Worm (Caenorhabditis elegans) whole organism, L4 larva: ENCODE results near the gene T16G1.18.
A peak's percentile ranks its signal among the peaks of the same experiment; 100 is the strongest.

Source experiments
- D1046.2 ChIP-seq: fragments of 200-800 bp; sonication (Bioruptor generic); IDR thresholded peaks from 2 replicates; pipeline ENCODE4 v1.3.6; 2022; ENCODE audit warnings: missing genetic modification characterization, missing compliant biosample characterization
- F44E2.7 ChIP-seq: fragments of 200-800 bp; sonication (Bioruptor generic); IDR thresholded peaks from 2 replicates; pipeline ENCODE4 v2.1.2; 2022; ENCODE audit warnings: missing genetic modification characterization, missing compliant biosample characterization
- F49E8.2 ChIP-seq: sonication (generic microtip); optimal IDR thresholded peaks from 2 replicates; lab custom pipeline; 2016; ENCODE audit warnings: missing compliant biosample characterization, mild to moderate bottlenecking, missing genetic modification characterization, borderline replicate concordance
- Y105C5A.15 ChIP-seq: fragments of 200-800 bp; sonication (Bioruptor generic); IDR thresholded peaks from 2 replicates; pipeline ENCODE4 v1.3.6; 2022; ENCODE audit warnings: missing genetic modification characterization, missing compliant biosample characterization
- Y75B8A.6 ChIP-seq: fragments of 200-800 bp; sonication (Bioruptor generic); IDR thresholded peaks from 2 replicates; pipeline ENCODE4 v1.3.6; 2022; ENCODE audit warnings: missing genetic modification reagents, missing genetic modification characterization, missing compliant biosample characterization
- ama-1 ChIP-seq: fragments of 150-350 bp; optimal IDR thresholded peaks from 2 replicates; lab custom pipeline; 2014; ENCODE audit warnings: inconsistent platforms, mixed read lengths
- arid-1 ChIP-seq: fragments of 200-800 bp; sonication (Bioruptor generic); conservative IDR thresholded peaks from 2 replicates; pipeline ENCODE4 v1.3.6; 2022; ENCODE audit warnings: missing genetic modification reagents, missing genetic modification characterization, missing compliant biosample characterization
- attf-4 ChIP-seq: sonication (generic microtip); optimal IDR thresholded peaks from 3 replicates; lab custom pipeline; 2017; ENCODE audit warnings: missing biosample characterization, missing genetic modification characterization
- ceh-28 ChIP-seq: fragments of 150-350 bp; optimal IDR thresholded peaks from 2 replicates; lab custom pipeline; 2014; ENCODE audit warnings: missing biosample characterization, missing genetic modification reagents, missing genetic modification characterization
- ceh-32 ChIP-seq: sonication (generic microtip); optimal IDR thresholded peaks from 2 replicates; lab custom pipeline; 2016; ENCODE audit warnings: mild to moderate bottlenecking, missing genetic modification characterization, missing compliant biosample characterization; ENCODE audit not compliant: poor library complexity
- ceh-44 ChIP-seq: fragments of 200-800 bp; sonication (Bioruptor generic); IDR thresholded peaks from 2 replicates; pipeline ENCODE4 v1.3.6; 2022; ENCODE audit warnings: missing genetic modification reagents, missing genetic modification characterization, missing compliant biosample characterization
- ceh-62 ChIP-seq: sonication (generic microtip); optimal IDR thresholded peaks from 2 replicates; lab custom pipeline; 2017; ENCODE audit warnings: missing biosample characterization, missing genetic modification characterization
- ceh-82 ChIP-seq: sonication (generic microtip); optimal IDR thresholded peaks from 2 replicates; lab custom pipeline; 2017; ENCODE audit warnings: missing biosample characterization, missing genetic modification characterization
- daf-16 ChIP-seq, 3 experiments: sonication (generic microtip); optimal IDR thresholded peaks; 2 replicates each; lab custom pipeline; 2016 to 2017; ENCODE audit warnings: missing genetic modification characterization in 3 of 3, missing genetic modification reagents in 3 of 3, mild to moderate bottlenecking in 2 of 3, missing compliant biosample characterization in 2 of 3, missing biosample characterization in 1 of 3, moderate library complexity in 1 of 3
- daf-19 ChIP-seq: fragments of 200-800 bp; sonication (Bioruptor generic); conservative IDR thresholded peaks from 2 replicates; pipeline ENCODE4 v1.3.6; 2022; ENCODE audit warnings: missing genetic modification characterization, missing compliant biosample characterization
- dmd-6 ChIP-seq: fragments of 200-800 bp; sonication (Bioruptor generic); IDR thresholded peaks from 2 replicates; pipeline ENCODE4 v1.3.6; 2022; ENCODE audit warnings: missing genetic modification reagents, missing genetic modification characterization, missing compliant biosample characterization
- dmd-8 ChIP-seq: fragments of 200-800 bp; sonication (Bioruptor generic); IDR thresholded peaks from 2 replicates; pipeline ENCODE4 v1.3.6; 2022; ENCODE audit warnings: missing genetic modification characterization, missing compliant biosample characterization
- dve-1 ChIP-seq: sonication (generic microtip); optimal IDR thresholded peaks from 2 replicates; lab custom pipeline; 2017; ENCODE audit warnings: antibody characterized with exemption, mild to moderate bottlenecking, missing genetic modification characterization, missing compliant biosample characterization; ENCODE audit not compliant: insufficient read depth
- hif-1 ChIP-seq, 2 experiments: sonication (generic microtip); optimal IDR thresholded peaks; 2 replicates each; lab custom pipeline; 2016 to 2017; ENCODE audit warnings: missing compliant biosample characterization in 2 of 2, missing genetic modification characterization in 2 of 2, missing genetic modification reagents in 2 of 2, missing genotype in 2 of 2, mild to moderate bottlenecking in 1 of 2
- hlh-11 ChIP-seq: fragments of 200-800 bp; sonication (Bioruptor generic); optimal IDR thresholded peaks from 2 replicates; lab custom pipeline; 2018; ENCODE audit warnings: mild to moderate bottlenecking, missing genetic modification characterization, missing compliant biosample characterization
- hlh-30 ChIP-seq: sonication (generic microtip); optimal IDR thresholded peaks from 2 replicates; lab custom pipeline; 2017; ENCODE audit warnings: antibody characterized with exemption, mild to moderate bottlenecking, missing genetic modification characterization, missing compliant biosample characterization; ENCODE audit not compliant: insufficient read depth
- lim-7 ChIP-seq: fragments of 200-800 bp; sonication (Bioruptor generic); IDR thresholded peaks from 2 replicates; pipeline ENCODE4 v1.3.6; 2022; ENCODE audit warnings: missing genetic modification characterization, missing compliant biosample characterization
- lin-13 ChIP-seq: fragments of 150-350 bp; optimal IDR thresholded peaks from 2 replicates; lab custom pipeline; 2014; ENCODE audit warnings: missing biosample characterization, missing genetic modification reagents, missing genetic modification characterization
- lsy-2 ChIP-seq, 2 experiments: fragments of 150-350 bp in 1 of 2; sonication (generic microtip) in 1 of 2; optimal IDR thresholded peaks; 2 replicates each; lab custom pipeline; 2014 to 2017; ENCODE audit warnings: missing biosample characterization in 2 of 2, missing genetic modification characterization in 2 of 2
- madf-9 ChIP-seq: fragments of 200-800 bp; sonication (Bioruptor generic); conservative IDR thresholded peaks from 2 replicates; pipeline ENCODE4 v1.3.6; 2022; ENCODE audit warnings: missing genetic modification reagents, missing genetic modification characterization, missing compliant biosample characterization
- mxl-3 ChIP-seq: fragments of 200-800 bp; sonication (Bioruptor generic); optimal IDR thresholded peaks from 2 replicates; lab custom pipeline; 2018; ENCODE audit warnings: mild to moderate bottlenecking, missing genetic modification characterization, missing compliant biosample characterization
- nhr-11 ChIP-seq: fragments of 150-350 bp; optimal IDR thresholded peaks from 2 replicates; lab custom pipeline; 2014; ENCODE audit warnings: missing biosample characterization, missing genetic modification characterization
- nhr-25 ChIP-seq: sonication (generic microtip); optimal IDR thresholded peaks from 2 replicates; lab custom pipeline; 2017; ENCODE audit warnings: missing genetic modification characterization, mild to moderate bottlenecking, missing compliant biosample characterization, antibody characterized with exemption, moderate library complexity, borderline replicate concordance; ENCODE audit not compliant: insufficient read depth
- nhr-28 ChIP-seq: fragments of 150-350 bp; optimal IDR thresholded peaks from 2 replicates; lab custom pipeline; 2014; ENCODE audit warnings: missing biosample characterization, missing genetic modification characterization
- nhr-42 ChIP-seq: fragments of 200-800 bp; sonication (Bioruptor generic); IDR thresholded peaks from 2 replicates; pipeline ENCODE4 v1.3.6; 2022; ENCODE audit warnings: missing genetic modification characterization, missing compliant biosample characterization
- nhr-6 ChIP-seq: fragments of 150-350 bp; optimal IDR thresholded peaks from 2 replicates; lab custom pipeline; 2014; ENCODE audit warnings: missing biosample characterization, missing genetic modification characterization
- nhr-77 ChIP-seq: fragments of 150-350 bp; optimal IDR thresholded peaks from 2 replicates; lab custom pipeline; 2014; ENCODE audit warnings: missing biosample characterization, missing genetic modification characterization
- pqm-1 ChIP-seq: sonication (generic microtip); optimal IDR thresholded peaks from 2 replicates; lab custom pipeline; 2017; ENCODE audit warnings: missing biosample characterization, missing genetic modification characterization
- rbr-2 ChIP-seq: sonication (generic microtip); optimal IDR thresholded peaks from 2 replicates; lab custom pipeline; 2016; ENCODE audit warnings: missing genotype, missing genetic modification characterization, missing compliant biosample characterization
- spr-1 ChIP-seq: sonication (generic microtip); optimal IDR thresholded peaks from 2 replicates; lab custom pipeline; 2016; ENCODE audit warnings: mild to moderate bottlenecking, missing genetic modification characterization, missing compliant biosample characterization
- tag-97 ChIP-seq: fragments of 200-800 bp; sonication (Bioruptor generic); IDR thresholded peaks from 2 replicates; pipeline ENCODE4 v1.3.6; 2022; ENCODE audit warnings: missing genetic modification characterization, missing compliant biosample characterization
- tra-1 ChIP-seq: fragments of 200-800 bp; sonication (Bioruptor generic); IDR thresholded peaks from 2 replicates; pipeline ENCODE4 v1.3.6; 2022; ENCODE audit warnings: missing genetic modification reagents, missing genetic modification characterization, missing compliant biosample characterization
- unc-130 ChIP-seq: sonication (generic microtip); optimal IDR thresholded peaks from 2 replicates; lab custom pipeline; 2016; ENCODE audit warnings: missing genetic modification reagents, missing genetic modification characterization, missing compliant biosample characterization
- unc-62 ChIP-seq, 3 experiments: fragments of 150-350 bp in 1 of 3; sonication (generic microtip); optimal IDR thresholded peaks in 2 of 3; peaks in 1 of 3; 1 replicate in 1 of 3; 2 replicates in 2 of 3; lab custom pipeline; 2014 to 2017; ENCODE audit warnings: missing biosample characterization in 3 of 3, missing genetic modification characterization in 3 of 3, missing genetic modification reagents in 3 of 3, missing genotype in 1 of 3
- vab-7 ChIP-seq: fragments of 200-800 bp; sonication (Bioruptor generic); IDR thresholded peaks from 2 replicates; pipeline ENCODE4 v1.3.6; 2022; ENCODE audit warnings: missing genetic modification reagents, missing genetic modification characterization, missing compliant biosample characterization
- zag-1 ChIP-seq: fragments of 150-350 bp; optimal IDR thresholded peaks from 2 replicates; lab custom pipeline; 2014; ENCODE audit warnings: missing biosample characterization, missing genetic modification characterization
- zfp-2 ChIP-seq: sonication (generic microtip); optimal IDR thresholded peaks from 2 replicates; lab custom pipeline; 2016; ENCODE audit warnings: mild to moderate bottlenecking, missing genetic modification characterization, missing compliant biosample characterization
- zip-11 ChIP-seq: fragments of 200-800 bp; sonication (Bioruptor generic); IDR thresholded peaks from 2 replicates; pipeline ENCODE4 v1.3.6; 2022; ENCODE audit warnings: missing genetic modification characterization, missing compliant biosample characterization
- ztf-7 ChIP-seq: fragments of 150-350 bp; optimal IDR thresholded peaks from 2 replicates; lab custom pipeline; 2014; ENCODE audit warnings: missing biosample characterization, missing genetic modification characterization

T16G1.18 gene

ce11 chrV:12909544-12910157 is 41.5 kb upstream of the T16G1.18 start, which contains the start of gene nid-1 (continued):
- TF ChIP-seq spr-1 (tag; lab: Kevin White, UChicago) = no peak
- no peak for TF ChIP-seq dmd-8 (GFP tag; lab: Robert Waterston, UW)
- no peak for TF ChIP-seq nhr-11
- no peak for TF ChIP-seq Y105C5A.15
- peak; percentile 51 for TF ChIP-seq nhr-28 (tag; lab: Kevin White, UChicago)
- TF ChIP-seq ceh-62 (tag; lab: Kevin White, UChicago) = no peak
- TF ChIP-seq, all 104 proteins: peak for 10

DNA sequence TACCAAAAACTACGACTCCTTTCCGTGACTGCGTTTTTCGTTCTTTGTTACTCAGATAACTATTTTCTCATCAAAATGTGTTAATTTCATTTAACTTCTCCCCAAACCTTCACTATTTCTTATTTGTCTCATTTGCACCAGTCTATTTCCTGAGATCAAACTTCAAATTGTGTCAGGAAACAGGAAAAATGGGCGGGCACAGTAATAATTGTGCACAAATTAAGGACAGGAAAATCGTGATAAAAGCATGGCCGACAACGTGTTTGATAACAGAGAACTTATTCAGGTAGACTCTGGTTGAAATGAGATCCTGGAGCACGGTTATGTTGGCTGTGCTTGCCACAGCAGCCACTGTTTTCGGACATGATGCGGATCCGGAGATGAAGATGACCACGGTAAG is 31.4 kb upstream of the T16G1.18 start, which contains the start of gene lipl-1:
Gene lipl-1 (plus strand): TSS at position 282 of the 400 bp plus-strand sequence.
- TF ChIP-seq hif-1 (tag; optimal IDR thresholded peaks at IDR 0.05; lab: Kevin White, UChicago) (no peak), daf-16 (GFP tag; optimal IDR thresholded peaks at IDR 0.05; lab: Kevin White, UChicago) (no peak), daf-16 (tag; optimal IDR thresholded peaks at IDR 0.05; lab: Kevin White, UChicago) (peak; percentile 14), mxl-3 (GFP tag; lab: Kevin White, UChicago) (peak; percentile 54), hlh-30 (tag; lab: Kevin White, UChicago) (no peak), ceh-44 (GFP tag; lab: Robert Waterston, UW) (no peak), F49E8.2 (tag; lab: Kevin White, UChicago) (no peak), nhr-28 (tag; lab: Kevin White, UChicago) (peak; percentile 58), ceh-32 (tag; lab: Kevin White, UChicago) (no peak), dmd-6 (GFP tag; lab: Robert Waterston, UW) (peak; percentile 67), lim-7 (GFP tag; lab: Robert Waterston, UW) (no peak)

DNA sequence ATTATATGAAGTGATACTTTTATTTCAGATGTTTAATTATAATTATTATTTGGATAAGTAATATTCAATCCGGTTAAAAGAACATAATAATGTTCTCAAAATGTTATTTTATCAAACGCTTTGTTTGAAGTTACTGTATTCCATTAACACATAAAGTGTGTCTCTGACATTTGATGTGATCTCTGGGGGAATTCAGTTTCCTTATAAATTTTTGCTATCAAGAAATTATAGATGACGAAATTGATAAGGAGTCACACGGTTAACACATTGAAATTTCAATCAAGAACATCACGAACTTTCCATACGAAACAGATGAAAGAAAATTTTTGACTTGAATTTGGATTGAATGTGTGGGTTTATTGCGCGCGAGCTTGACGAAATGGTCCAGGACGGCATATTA is 29.4 kb upstream of the T16G1.18 start:
- TF ChIP-seq Y75B8A.6 (GFP tag; lab: Robert Waterston, UW) (no peak), lin-13 (GFP tag; lab: Kevin White, UChicago) (no peak), ztf-7 (tag; lab: Kevin White, UChicago) (peak; percentile 31), hif-1 (tag; optimal IDR thresholded peaks at IDR 0.05; lab: Kevin White, UChicago) (no peak), nhr-11 (no peak), F44E2.7 (no peak), dve-1 (tag; lab: Kevin White, UChicago) (peak; percentile 61), unc-62 (GFP tag; optimal IDR thresholded peaks at IDR 0.05 in 1 of 2; lab: Kevin White, UChicago) (peak in 1 of 2 experiments; percentile 63), unc-62 (tag; optimal IDR thresholded peaks at IDR 0.05; lab: Kevin White, UChicago) (no peak), ceh-82 (tag; lab: Kevin White, UChicago) (no peak), Y105C5A.15 (no peak), lsy-2 (tag; optimal IDR thresholded peaks at IDR 0.05; lab: Kevin White, UChicago) (no peak), madf-9 (GFP tag; lab: Robert Waterston, UW) (no peak), unc-130 (no peak), daf-19 (GFP tag; lab: Robert Waterston, UW) (no peak), nhr-42 (GFP tag; lab: Robert Waterston, UW) (no peak), arid-1 (GFP tag; lab: Robert Waterston, UW) (no peak), rbr-2 (tag; lab: Kevin White, UChicago) (no peak), nhr-77 (peak; percentile 25), pqm-1 (tag; lab: Kevin White, UChicago) (peak; percentile 76), D1046.2 (no peak), attf-4 (tag; lab: Kevin White, UChicago) (no peak), zag-1 (tag; lab: Kevin White, UChicago) (no peak), mxl-3 (GFP tag; lab: Kevin White, UChicago) (peak; percentile 37), tag-97 (GFP tag; lab: Robert Waterston, UW) (no peak), hlh-11 (tag; lab: Kevin White, UChicago) (peak; percentile 76), nhr-6 (tag; lab: Kevin White, UChicago) (peak; percentile 48), ama-1 (lab: Kevin White, UChicago) (no peak), nhr-25 (tag; lab: Kevin White, UChicago) (no peak), zip-11 (GFP tag; lab: Robert Waterston, UW) (no peak), ceh-28 (no peak), vab-7 (GFP tag; lab: Robert Waterston, UW) (no peak), tra-1 (no peak), dmd-6 (GFP tag; lab: Robert Waterston, UW) (peak; percentile 88), nhr-28 (tag; lab: Kevin White, UChicago) (peak; percentile 87), hlh-30 (tag; lab: Kevin White, UChicago) (peak; percentile 54), daf-16 (GFP tag; optimal IDR thresholded peaks at IDR 0.05; lab: Kevin White, UChicago) (no peak), daf-16 (tag; optimal IDR thresholded peaks at IDR 0.05; lab: Kevin White, UChicago) (peak; percentile 68), zfp-2 (tag; lab: Kevin White, UChicago) (no peak)
